Fruit fly (Drosophila melanogaster): ENCODE measurements around the gene ome.

DNA sequence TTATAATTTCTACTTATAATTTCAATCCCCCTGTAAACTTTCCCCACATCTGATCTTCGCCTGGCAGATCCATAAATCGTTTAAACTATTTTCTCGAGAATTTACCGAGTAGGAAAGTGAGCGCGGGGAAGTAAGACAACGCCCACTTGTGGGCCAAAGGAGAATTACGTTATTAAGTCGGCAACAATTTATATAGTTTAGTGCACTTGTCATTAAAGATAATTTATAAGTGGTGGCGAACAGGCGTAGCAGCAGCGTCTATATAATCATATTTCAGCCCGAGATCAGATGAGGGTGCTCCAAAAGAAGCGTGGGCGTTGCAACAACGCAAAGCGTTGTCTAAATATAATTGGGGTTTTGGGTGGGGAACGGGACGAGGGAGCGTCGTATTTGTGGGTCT lies 17.9 kb upstream of the ome start:
- TF ChIP-seq psq (optimal IDR thresholded peaks at IDR 0.05) (no peak), ttk (optimal IDR thresholded peaks at IDR 0.05) (no peak), insv (optimal IDR thresholded peaks at IDR 0.05) (no peak), Myc (optimal IDR thresholded peaks at IDR 0.05) (no peak)
